Worm (Caenorhabditis elegans) whole organism, L3 larva: ENCODE measurements around the gene C41H7.2.

ENCODE experiments used
- fkh-10 ChIP-seq: sonication (generic microtip); optimal IDR thresholded peaks from 2 replicates; lab custom pipeline; 2017; ENCODE audit warnings: missing biosample characterization, missing genetic modification reagents, missing genetic modification characterization
- lin-15B ChIP-seq: fragments of 150-350 bp; optimal IDR thresholded peaks from 2 replicates; lab custom pipeline; 2014; ENCODE audit warnings: missing biosample characterization, missing genetic modification characterization
- nhr-28 ChIP-seq: fragments of 150-350 bp; optimal IDR thresholded peaks from 2 replicates; lab custom pipeline; 2014; ENCODE audit warnings: missing biosample characterization, missing genetic modification characterization
- nhr-76 ChIP-seq: fragments of 150-350 bp; sonication (generic microtip); optimal IDR thresholded peaks from 5 replicates; lab custom pipeline; 2014; ENCODE audit warnings: missing biosample characterization, missing genetic modification characterization
- sea-2 ChIP-seq: fragments of 150-350 bp; sonication (generic microtip); optimal IDR thresholded peaks from 4 replicates; lab custom pipeline; 2014; ENCODE audit warnings: missing biosample characterization, missing genetic modification reagents, missing genetic modification characterization

ce11 chrII:3019807-3020206 is 5.2 kb downstream of the C41H7.2 start, which contains the start of gene clec-3:
- TF ChIP-seq nhr-28 = no peak
- TF ChIP-seq sea-2 (GFP tag; lab: Kevin White, UChicago) = no peak
- no peak for TF ChIP-seq lin-15B (tag; lab: Kevin White, UChicago)
- TF ChIP-seq nhr-76 (tag; lab: Kevin White, UChicago) = no peak
- no peak for TF ChIP-seq fkh-10 (GFP tag; lab: Kevin White, UChicago)
